Worm (Caenorhabditis elegans): ENCODE data around the gene ZC404.16.
A peak's percentile ranks its signal among the peaks of the same experiment; 100 is the strongest.

The ZC404.16 gene

DNA sequence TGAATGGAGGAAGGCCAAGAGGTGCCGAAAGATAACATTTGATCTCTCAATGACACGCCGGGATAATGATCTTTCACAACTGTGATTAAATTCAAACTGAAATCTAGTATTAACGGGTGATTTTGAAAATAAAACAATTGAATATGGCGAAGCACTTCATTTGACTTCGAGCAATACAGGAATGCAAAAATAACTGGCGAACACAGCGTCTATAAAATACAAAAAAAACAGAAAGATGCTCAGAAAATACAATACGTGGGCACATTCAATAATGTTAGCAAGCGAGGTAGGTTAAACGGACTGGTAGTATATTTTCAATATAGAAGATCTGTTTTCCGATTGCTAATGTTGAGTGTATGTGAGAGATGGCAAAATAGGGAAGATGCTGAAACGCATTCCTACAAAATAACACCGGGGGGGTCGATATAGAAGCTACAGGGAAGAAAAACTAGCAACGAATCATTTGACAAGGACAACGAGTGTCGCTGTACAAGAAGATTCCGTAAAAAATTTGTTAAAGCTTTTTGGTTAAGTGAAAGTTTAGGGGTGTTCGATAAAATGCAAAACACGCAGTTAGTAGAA, 9.5 kb upstream of the ZC404.16 start:
- TF ChIP-seq nhr-76 (tag; optimal IDR thresholded peaks at IDR 0.05) (no peak), daf-16 (GFP tag; optimal IDR thresholded peaks at IDR 0.05) (no peak), daf-16 (tag; optimal IDR thresholded peaks at IDR 0.05) (no peak), egl-27 (tag; optimal IDR thresholded peaks at IDR 0.05) (no peak), unc-62 (GFP tag; optimal IDR thresholded peaks at IDR 0.05 in 1 of 2) (peak in 1 of 2 experiments; percentile 63), unc-62 (tag; optimal IDR thresholded peaks at IDR 0.05) (no peak), zfp-3 (GFP tag; conservative IDR thresholded peaks at IDR 0.05) (no peak), pha-4 (GFP tag; IDR thresholded peaks at IDR 0.05) (0 out of 2 replicates have a peak, but pooled peaks have one; percentile 16), pha-4 (tag; optimal IDR thresholded peaks at IDR 0.05) (no peak), lin-38 (GFP tag; IDR thresholded peaks at IDR 0.05) (0 out of 2 replicates have a peak, but pooled peaks have one; percentile 19), dpl-1 (GFP tag; optimal IDR thresholded peaks at IDR 0.05) (no peak), T26A8.4 (GFP tag; IDR thresholded peaks at IDR 0.05) (no peak), gei-8 (GFP tag; optimal IDR thresholded peaks at IDR 0.05) (no peak), ztf-7 (tag; optimal IDR thresholded peaks at IDR 0.05) (no peak), skn-1 (tag; optimal IDR thresholded peaks at IDR 0.05) (no peak), mdl-1 (tag; optimal IDR thresholded peaks at IDR 0.05) (no peak), nhr-11 (tag; optimal IDR thresholded peaks at IDR 0.05) (no peak), ceh-44 (GFP tag; IDR thresholded peaks at IDR 0.05) (no peak), aha-1 (tag) (no peak), daf-8 (GFP tag; IDR thresholded peaks at IDR 0.05) (no peak), dve-1 (tag; optimal IDR thresholded peaks at IDR 0.05; ENCODE audit: insufficient read depth) (no peak), madf-5 (GFP tag; IDR thresholded peaks at IDR 0.05) (peak in 1 of 2 experiments; percentile 35; a peak in 1 of 4 replicates), unc-39 (tag; optimal IDR thresholded peaks at IDR 0.05) (no peak), nhr-41 (GFP tag; IDR thresholded peaks at IDR 0.05) (no peak), attf-4 (tag; optimal IDR thresholded peaks at IDR 0.05) (no peak), saeg-2 (GFP tag; IDR thresholded peaks at IDR 0.05) (no peak), dmd-8 (GFP tag; IDR thresholded peaks at IDR 0.05) (0 out of 2 replicates have a peak, but pooled peaks have one; percentile 40), nhr-42 (GFP tag; IDR thresholded peaks at IDR 0.05) (no peak), hmg-1.1 (GFP tag; IDR thresholded peaks at IDR 0.05) (no peak), dmd-6 (GFP tag; IDR thresholded peaks at IDR 0.05) (no peak), hlh-11 (tag; optimal IDR thresholded peaks at IDR 0.05) (no peak), duxl-1 (tag; optimal IDR thresholded peaks at IDR 0.05; ENCODE audit: poor library complexity) (no peak), aly-2 (tag; optimal IDR thresholded peaks at IDR 0.05) (no peak), F37D6.2 (tag; optimal IDR thresholded peaks at IDR 0.05) (no peak), ceh-62 (tag; optimal IDR thresholded peaks at IDR 0.05) (no peak), mes-2 (tag; optimal IDR thresholded peaks at IDR 0.05; ENCODE audit: poor library complexity, severe bottlenecking) (no peak), zfp-2 (tag; optimal IDR thresholded peaks at IDR 0.05) (no peak), unc-130 (GFP tag; optimal IDR thresholded peaks at IDR 0.05) (peak; percentile 61), mdt-29 (GFP tag; IDR thresholded peaks at IDR 0.05) (no peak), snpc-4 (tag; optimal IDR thresholded peaks at IDR 0.05) (no peak), zip-2 (tag; optimal IDR thresholded peaks at IDR 0.05) (no peak), lin-1 (GFP tag; IDR thresholded peaks at IDR 0.05) (no peak), lin-29 (GFP tag; IDR thresholded peaks at IDR 0.05) (no peak), nhr-237 (tag; optimal IDR thresholded peaks at IDR 0.05) (no peak), zip-11 (GFP tag; IDR thresholded peaks at IDR 0.05) (no peak), egl-43 (GFP tag; IDR thresholded peaks at IDR 0.05) (no peak), mep-1 (tag; optimal IDR thresholded peaks at IDR 0.05) (no peak), nhr-28 (tag; optimal IDR thresholded peaks at IDR 0.05) (no peak), F49E8.2 (tag; optimal IDR thresholded peaks at IDR 0.05; ENCODE audit: borderline replicate concordance) (peak; percentile 21), ztf-11 (tag; optimal IDR thresholded peaks at IDR 0.05) (no peak), nhr-102 (tag; optimal IDR thresholded peaks at IDR 0.05) (no peak), fos-1 (tag; optimal IDR thresholded peaks at IDR 0.05) (no peak), nhr-6 (tag; optimal IDR thresholded peaks at IDR 0.05) (no peak)

All from whole organism, L4 larva.